Worm (Caenorhabditis elegans) whole organism, L4 larva: ENCODE measurements around the gene wrt-7.

Experiments used
- D1046.2 ChIP-seq: fragments of 200-800 bp; sonication (Bioruptor generic); IDR thresholded peaks from 2 replicates; pipeline ENCODE4 v1.3.6; 2022; ENCODE audit warnings: missing genetic modification characterization, missing compliant biosample characterization
- F26F4.8 ChIP-seq: fragments of 200-800 bp; sonication (Bioruptor generic); conservative IDR thresholded peaks from 2 replicates; pipeline ENCODE4 v1.3.6; 2022; ENCODE audit warnings: missing genetic modification characterization, missing compliant biosample characterization
- Y105C5A.15 ChIP-seq: fragments of 200-800 bp; sonication (Bioruptor generic); IDR thresholded peaks from 2 replicates; pipeline ENCODE4 v1.3.6; 2022; ENCODE audit warnings: missing genetic modification characterization, missing compliant biosample characterization
- Y5F2A.4 ChIP-seq: fragments of 200-800 bp; sonication (Bioruptor generic); optimal IDR thresholded peaks from 2 replicates; lab custom pipeline; 2018; ENCODE audit warnings: mild to moderate bottlenecking, missing genetic modification characterization, missing compliant biosample characterization
- ZK546.5 ChIP-seq, 2 experiments: sonication (generic microtip); optimal IDR thresholded peaks; 2 replicates each; lab custom pipeline; 2017; ENCODE audit warnings: missing biosample characterization in 2 of 2, missing genetic modification characterization in 2 of 2
- aly-2 ChIP-seq: sonication (generic microtip); optimal IDR thresholded peaks from 2 replicates; lab custom pipeline; 2018; ENCODE audit warnings: missing biosample characterization, missing genetic modification characterization
- ama-1 ChIP-seq: fragments of 150-350 bp; optimal IDR thresholded peaks from 2 replicates; lab custom pipeline; 2014; ENCODE audit warnings: inconsistent platforms, mixed read lengths
- arid-1 ChIP-seq: fragments of 200-800 bp; sonication (Bioruptor generic); conservative IDR thresholded peaks from 2 replicates; pipeline ENCODE4 v1.3.6; 2022; ENCODE audit warnings: missing genetic modification reagents, missing genetic modification characterization, missing compliant biosample characterization
- attf-4 ChIP-seq: sonication (generic microtip); optimal IDR thresholded peaks from 3 replicates; lab custom pipeline; 2017; ENCODE audit warnings: missing biosample characterization, missing genetic modification characterization
- ceh-32 ChIP-seq: sonication (generic microtip); optimal IDR thresholded peaks from 2 replicates; lab custom pipeline; 2016; ENCODE audit warnings: mild to moderate bottlenecking, missing genetic modification characterization, missing compliant biosample characterization; ENCODE audit not compliant: poor library complexity
- ceh-62 ChIP-seq: sonication (generic microtip); optimal IDR thresholded peaks from 2 replicates; lab custom pipeline; 2017; ENCODE audit warnings: missing biosample characterization, missing genetic modification characterization
- ceh-82 ChIP-seq: sonication (generic microtip); optimal IDR thresholded peaks from 2 replicates; lab custom pipeline; 2017; ENCODE audit warnings: missing biosample characterization, missing genetic modification characterization
- daf-16 ChIP-seq, 3 experiments: sonication (generic microtip); optimal IDR thresholded peaks; 2 replicates each; lab custom pipeline; 2016 to 2017; ENCODE audit warnings: missing genetic modification characterization in 3 of 3, missing genetic modification reagents in 3 of 3, mild to moderate bottlenecking in 2 of 3, missing compliant biosample characterization in 2 of 3, missing biosample characterization in 1 of 3, moderate library complexity in 1 of 3
- dmd-6 ChIP-seq: fragments of 200-800 bp; sonication (Bioruptor generic); IDR thresholded peaks from 2 replicates; pipeline ENCODE4 v1.3.6; 2022; ENCODE audit warnings: missing genetic modification reagents, missing genetic modification characterization, missing compliant biosample characterization
- dmd-9 ChIP-seq: fragments of 200-800 bp; sonication (Bioruptor generic); IDR thresholded peaks from 2 replicates; pipeline ENCODE4 v1.3.6; 2022; ENCODE audit warnings: missing genetic modification reagents, missing genetic modification characterization, missing compliant biosample characterization
- dpl-1 ChIP-seq: fragments of 150-350 bp; optimal IDR thresholded peaks from 2 replicates; lab custom pipeline; 2014; ENCODE audit warnings: missing biosample characterization, missing genetic modification reagents, missing genetic modification characterization
- duxl-1 ChIP-seq: sonication (generic microtip); optimal IDR thresholded peaks from 2 replicates; lab custom pipeline; 2016; ENCODE audit warnings: mild to moderate bottlenecking, missing genetic modification characterization, moderate library complexity, missing compliant biosample characterization; ENCODE audit not compliant: poor library complexity
- fkh-10 ChIP-seq: fragments of 150-350 bp; optimal IDR thresholded peaks from 2 replicates; lab custom pipeline; 2014; ENCODE audit warnings: missing biosample characterization, missing genetic modification reagents, missing genetic modification characterization
- gei-8 ChIP-seq: fragments of 200-800 bp; sonication (Bioruptor generic); optimal IDR thresholded peaks from 2 replicates; lab custom pipeline; 2018; ENCODE audit warnings: mild to moderate bottlenecking, missing genetic modification characterization, missing compliant biosample characterization
- hif-1 ChIP-seq, 2 experiments: sonication (generic microtip); optimal IDR thresholded peaks; 2 replicates each; lab custom pipeline; 2016 to 2017; ENCODE audit warnings: missing compliant biosample characterization in 2 of 2, missing genetic modification characterization in 2 of 2, missing genetic modification reagents in 2 of 2, missing genotype in 2 of 2, mild to moderate bottlenecking in 1 of 2
- hlh-30 ChIP-seq: sonication (generic microtip); optimal IDR thresholded peaks from 2 replicates; lab custom pipeline; 2017; ENCODE audit warnings: antibody characterized with exemption, mild to moderate bottlenecking, missing genetic modification characterization, missing compliant biosample characterization; ENCODE audit not compliant: insufficient read depth
- hmg-1.1 ChIP-seq: fragments of 200-800 bp; sonication (Bioruptor generic); IDR thresholded peaks from 2 replicates; pipeline ENCODE4 v1.3.6; 2022; ENCODE audit warnings: missing genetic modification reagents, missing genetic modification characterization, missing compliant biosample characterization
- lin-15B ChIP-seq: fragments of 150-350 bp; sonication (generic microtip); optimal IDR thresholded peaks from 3 replicates; lab custom pipeline; 2014; ENCODE audit warnings: missing biosample characterization, missing genetic modification characterization
- lin-39 ChIP-seq: fragments of 150-350 bp; optimal IDR thresholded peaks from 2 replicates; lab custom pipeline; 2014; ENCODE audit warnings: missing biosample characterization, missing genetic modification reagents, missing genetic modification characterization
- mdt-29 ChIP-seq: fragments of 200-800 bp; sonication (Bioruptor generic); IDR thresholded peaks from 2 replicates; pipeline ENCODE4 v1.3.6; 2022; ENCODE audit warnings: missing genetic modification reagents, missing genetic modification characterization, missing compliant biosample characterization
- nhr-11 ChIP-seq: fragments of 150-350 bp; optimal IDR thresholded peaks from 2 replicates; lab custom pipeline; 2014; ENCODE audit warnings: missing biosample characterization, missing genetic modification characterization
- nhr-25 ChIP-seq: sonication (generic microtip); optimal IDR thresholded peaks from 2 replicates; lab custom pipeline; 2017; ENCODE audit warnings: missing genetic modification characterization, mild to moderate bottlenecking, missing compliant biosample characterization, antibody characterized with exemption, moderate library complexity, borderline replicate concordance; ENCODE audit not compliant: insufficient read depth
- nhr-28 ChIP-seq: fragments of 150-350 bp; optimal IDR thresholded peaks from 2 replicates; lab custom pipeline; 2014; ENCODE audit warnings: missing biosample characterization, missing genetic modification characterization
- nhr-41 ChIP-seq: fragments of 200-800 bp; sonication (Bioruptor generic); IDR thresholded peaks from 2 replicates; pipeline ENCODE4 v1.3.6; 2022; ENCODE audit warnings: missing genetic modification reagents, missing genetic modification characterization, missing compliant biosample characterization
- nhr-42 ChIP-seq: fragments of 200-800 bp; sonication (Bioruptor generic); IDR thresholded peaks from 2 replicates; pipeline ENCODE4 v1.3.6; 2022; ENCODE audit warnings: missing genetic modification characterization, missing compliant biosample characterization
- nhr-6 ChIP-seq: fragments of 150-350 bp; optimal IDR thresholded peaks from 2 replicates; lab custom pipeline; 2014; ENCODE audit warnings: missing biosample characterization, missing genetic modification characterization
- nhr-76 ChIP-seq: fragments of 150-350 bp; optimal IDR thresholded peaks from 2 replicates; lab custom pipeline; 2014; ENCODE audit warnings: missing biosample characterization, missing genetic modification characterization
- nhr-77 ChIP-seq: fragments of 150-350 bp; optimal IDR thresholded peaks from 2 replicates; lab custom pipeline; 2014; ENCODE audit warnings: missing biosample characterization, missing genetic modification characterization
- php-3 ChIP-seq: fragments of 200-800 bp; sonication (Bioruptor generic); IDR thresholded peaks from 2 replicates; pipeline ENCODE4 v1.3.6; 2022; ENCODE audit warnings: missing genetic modification reagents, missing genetic modification characterization, missing compliant biosample characterization
- pqm-1 ChIP-seq: sonication (generic microtip); optimal IDR thresholded peaks from 2 replicates; lab custom pipeline; 2017; ENCODE audit warnings: missing biosample characterization, missing genetic modification characterization
- snpc-4 ChIP-seq: fragments of 150-350 bp; optimal IDR thresholded peaks from 2 replicates; lab custom pipeline; 2014; ENCODE audit warnings: missing biosample characterization, missing genetic modification characterization
- spr-1 ChIP-seq: sonication (generic microtip); optimal IDR thresholded peaks from 2 replicates; lab custom pipeline; 2016; ENCODE audit warnings: mild to moderate bottlenecking, missing genetic modification characterization, missing compliant biosample characterization
- tag-97 ChIP-seq: fragments of 200-800 bp; sonication (Bioruptor generic); IDR thresholded peaks from 2 replicates; pipeline ENCODE4 v1.3.6; 2022; ENCODE audit warnings: missing genetic modification characterization, missing compliant biosample characterization
- unc-130 ChIP-seq: sonication (generic microtip); optimal IDR thresholded peaks from 2 replicates; lab custom pipeline; 2016; ENCODE audit warnings: missing genetic modification reagents, missing genetic modification characterization, missing compliant biosample characterization
- unc-39 ChIP-seq: sonication (generic microtip); optimal IDR thresholded peaks from 2 replicates; lab custom pipeline; 2017; ENCODE audit warnings: missing biosample characterization, missing genetic modification characterization
- unc-62 ChIP-seq, 3 experiments: fragments of 150-350 bp in 1 of 3; sonication (generic microtip); optimal IDR thresholded peaks in 2 of 3; peaks in 1 of 3; 1 replicate in 1 of 3; 2 replicates in 2 of 3; lab custom pipeline; 2014 to 2017; ENCODE audit warnings: missing biosample characterization in 3 of 3, missing genetic modification characterization in 3 of 3, missing genetic modification reagents in 3 of 3, missing genotype in 1 of 3
- zfp-2 ChIP-seq: sonication (generic microtip); optimal IDR thresholded peaks from 2 replicates; lab custom pipeline; 2016; ENCODE audit warnings: mild to moderate bottlenecking, missing genetic modification characterization, missing compliant biosample characterization
- zip-11 ChIP-seq: fragments of 200-800 bp; sonication (Bioruptor generic); IDR thresholded peaks from 2 replicates; pipeline ENCODE4 v1.3.6; 2022; ENCODE audit warnings: missing genetic modification characterization, missing compliant biosample characterization

Gene wrt-7

ce11 chrV:15337405-15337804 lies at the start of gene wrt-7:
wrt-7 (minus strand) TSS chrV:15337505.
- TF ChIP-seq ZK546.5 (tag; optimal IDR thresholded peaks at IDR 0.05; lab: Kevin White, UChicago): no peak
- TF ChIP-seq unc-62 (GFP tag; optimal IDR thresholded peaks at IDR 0.05 in 1 of 2; lab: Kevin White, UChicago): peak in 1 of 2 experiments; percentile 33
- TF ChIP-seq unc-62 (tag; optimal IDR thresholded peaks at IDR 0.05; lab: Kevin White, UChicago): no peak
- TF ChIP-seq ceh-82: no peak

- TF ChIP-seq lin-15B (tag; lab: Kevin White, UChicago) (no peak), dpl-1 (no peak), unc-62 (GFP tag; optimal IDR thresholded peaks at IDR 0.05 in 1 of 2; lab: Kevin White, UChicago) (no peak), unc-62 (tag; optimal IDR thresholded peaks at IDR 0.05; lab: Kevin White, UChicago) (no peak), hlh-30 (tag; lab: Kevin White, UChicago) (no peak), dmd-9 (GFP tag; lab: Robert Waterston, UW) (no peak), ceh-62 (no peak), daf-16 (GFP tag; optimal IDR thresholded peaks at IDR 0.05; lab: Kevin White, UChicago) (no peak), daf-16 (tag; optimal IDR thresholded peaks at IDR 0.05; lab: Kevin White, UChicago) (no peak), nhr-77 (tag; lab: Kevin White, UChicago) (no peak), duxl-1 (tag; lab: Kevin White, UChicago) (no peak), arid-1 (no peak), tag-97 (GFP tag; lab: Robert Waterston, UW) (no peak), nhr-6 (tag; lab: Kevin White, UChicago) (no peak), Y105C5A.15 (GFP tag; lab: Robert Waterston, UW) (no peak)
These were observed 47.4 kb upstream of the wrt-7 start, which contains the start of gene str-102 for ce11 chrV:15384733-15385132. str-102 (plus strand) TSS chrV:15385033.

ce11 chrV:15383739-15384138 lies 46.4 kb upstream of the wrt-7 start, which contains the start of gene str-88:
str-88 (minus strand) TSS chrV:15383839.
- TF ChIP-seq lin-39 (tag; lab: Kevin White, UChicago) (no peak), hmg-1.1 (GFP tag; lab: Robert Waterston, UW) (no peak), D1046.2 (no peak), php-3 (GFP tag; lab: Robert Waterston, UW) (no peak), nhr-77 (tag; lab: Kevin White, UChicago) (no peak), nhr-25 (tag; lab: Kevin White, UChicago) (no peak), attf-4 (no peak), ama-1 (no peak), fkh-10 (GFP tag; lab: Kevin White, UChicago) (no peak), hif-1 (tag; optimal IDR thresholded peaks at IDR 0.05; lab: Kevin White, UChicago) (no peak)

- no peak for TF ChIP-seq spr-1 (tag; lab: Kevin White, UChicago)
- TF ChIP-seq zfp-2 (tag; lab: Kevin White, UChicago): no peak
- TF ChIP-seq ceh-32 (tag; lab: Kevin White, UChicago): no peak
- no peak for TF ChIP-seq F26F4.8 (GFP tag; lab: Robert Waterston, UW)
- no peak for TF ChIP-seq hlh-30 (tag; lab: Kevin White, UChicago)
- TF ChIP-seq mdt-29 (GFP tag; lab: Robert Waterston, UW): no peak
- TF ChIP-seq fkh-10 (GFP tag; lab: Kevin White, UChicago): no peak
- no peak for TF ChIP-seq lin-39 (tag; lab: Kevin White, UChicago)
- no peak for TF ChIP-seq aly-2 (tag; lab: Kevin White, UChicago)
- no peak for TF ChIP-seq nhr-76 (tag; lab: Kevin White, UChicago)
- TF ChIP-seq nhr-77 (tag; lab: Kevin White, UChicago): peak; percentile 81
- no peak for TF ChIP-seq snpc-4 (tag; lab: Kevin White, UChicago)
- no peak for TF ChIP-seq zip-11 (GFP tag; lab: Robert Waterston, UW)
- no peak for TF ChIP-seq unc-130 (GFP tag; lab: Kevin White, UChicago)
- TF ChIP-seq nhr-28 (tag; lab: Kevin White, UChicago): peak; percentile 93
- TF ChIP-seq pqm-1 (tag; lab: Kevin White, UChicago): peak; percentile 12
- no peak for TF ChIP-seq nhr-41
- TF ChIP-seq unc-39: no peak
- no peak for TF ChIP-seq Y5F2A.4 (GFP tag; lab: Kevin White, UChicago)
- no peak for TF ChIP-seq dmd-6 (GFP tag; lab: Robert Waterston, UW)
- TF ChIP-seq daf-16 (GFP tag; optimal IDR thresholded peaks at IDR 0.05; lab: Kevin White, UChicago): no peak
- TF ChIP-seq daf-16 (tag; optimal IDR thresholded peaks at IDR 0.05; lab: Kevin White, UChicago): peak; percentile 69
- TF ChIP-seq hif-1 (tag; optimal IDR thresholded peaks at IDR 0.05; lab: Kevin White, UChicago): no peak
- TF ChIP-seq nhr-11 (tag; lab: Kevin White, UChicago): no peak
- no peak for TF ChIP-seq gei-8 (GFP tag; lab: Kevin White, UChicago)
- TF ChIP-seq nhr-42 (GFP tag; lab: Robert Waterston, UW): no peak
- no peak for TF ChIP-seq lin-15B (tag; lab: Kevin White, UChicago)
These were observed 43.6 kb upstream of the wrt-7 start, which contains the start of gene dhs-23 for ce11 chrV:15380857-15381256. dhs-23 (plus strand) TSS chrV:15381219.
